Fruit fly (Drosophila melanogaster) whole organism, embryonic: ENCODE measurements around the gene PK2-R2.
A peak's percentile ranks its signal among the peaks of the same experiment; 100 is the strongest.

Experiments
- B-H1 ChIP-seq: fragments of 200-800 bp; sonication (Bioruptor generic); IDR thresholded peaks from 3 replicates; pipeline ENCODE4 v1.3.6; 2022; ENCODE audit warnings: missing biosample characterization, missing genetic modification characterization
- CG10274 ChIP-seq: fragments of 200-800 bp; sonication (Bioruptor generic); optimal IDR thresholded peaks from 3 replicates; lab custom pipeline; 2017; ENCODE audit warnings: missing biosample characterization, mild to moderate bottlenecking, missing genetic modification characterization
- CG10462 ChIP-seq: fragments of 200-800 bp; sonication (Bioruptor generic); optimal IDR thresholded peaks from 2 replicates; lab custom pipeline; 2016; ENCODE audit warnings: missing biosample characterization, missing genetic modification characterization
- CG11504 ChIP-seq: fragments of 200-800 bp; sonication (Bioruptor generic); optimal IDR thresholded peaks from 3 replicates; lab custom pipeline; 2019; ENCODE audit warnings: missing biosample characterization, mild to moderate bottlenecking, missing genetic modification characterization, moderate library complexity
- CG12071 ChIP-seq: fragments of 200-800 bp; sonication (Bioruptor generic); optimal IDR thresholded peaks from 3 replicates; lab custom pipeline; 2018; ENCODE audit warnings: missing biosample characterization, mild to moderate bottlenecking, missing genetic modification characterization
- CG12299 ChIP-seq: fragments of 200-800 bp; sonication (Bioruptor generic); optimal IDR thresholded peaks from 2 replicates; lab custom pipeline; 2018; ENCODE audit warnings: missing biosample characterization, mild to moderate bottlenecking, missing genetic modification characterization
- CG1233 ChIP-seq: fragments of 200-800 bp; sonication (Bioruptor generic); optimal IDR thresholded peaks from 4 replicates; lab custom pipeline; 2018; ENCODE audit warnings: missing biosample characterization, mild to moderate bottlenecking, missing genetic modification characterization
- CG13296 ChIP-seq: fragments of 200-800 bp; sonication (Bioruptor generic); optimal IDR thresholded peaks from 3 replicates; lab custom pipeline; 2018; ENCODE audit warnings: missing biosample characterization, mild to moderate bottlenecking, missing genetic modification characterization
- CG13424 ChIP-seq: fragments of 200-800 bp; sonication (Bioruptor generic); optimal IDR thresholded peaks from 2 replicates; lab custom pipeline; 2019; ENCODE audit warnings: missing biosample characterization, mild to moderate bottlenecking, missing genetic modification characterization, moderate library complexity
- CG14710 ChIP-seq: fragments of 200-800 bp; sonication (Bioruptor generic); optimal IDR thresholded peaks from 3 replicates; lab custom pipeline; 2019; ENCODE audit warnings: missing biosample characterization, mild to moderate bottlenecking, missing genetic modification characterization, moderate library complexity
- CG17385 ChIP-seq: fragments of 200-800 bp; sonication (Bioruptor generic); optimal IDR thresholded peaks from 3 replicates; lab custom pipeline; 2018; ENCODE audit warnings: missing biosample characterization, mild to moderate bottlenecking, missing genetic modification characterization
- CG2202 ChIP-seq: fragments of 200-800 bp; sonication (Bioruptor generic); optimal IDR thresholded peaks from 2 replicates; lab custom pipeline; 2018; ENCODE audit warnings: missing biosample characterization, mild to moderate bottlenecking, missing genetic modification characterization
- CG2712 ChIP-seq: fragments of 200-800 bp; optimal IDR thresholded peaks from 3 replicates; lab custom pipeline; 2019; ENCODE audit warnings: missing biosample characterization, mild to moderate bottlenecking, missing genetic modification characterization, moderate library complexity
- CG3995 ChIP-seq: fragments of 200-800 bp; sonication (Bioruptor generic); optimal IDR thresholded peaks from 3 replicates; lab custom pipeline; 2016; ENCODE audit warnings: missing biosample characterization, missing genetic modification characterization
- CG4360 ChIP-seq: fragments of 200-800 bp; sonication (Bioruptor generic); IDR thresholded peaks from 2 replicates; pipeline ENCODE4 v1.3.6; 2022; ENCODE audit warnings: missing biosample characterization, missing genetic modification characterization
- CG5953 ChIP-seq: fragments of 200-800 bp; sonication (Bioruptor generic); IDR thresholded peaks from 2 replicates; pipeline ENCODE4 v1.3.6; 2022; ENCODE audit warnings: missing biosample characterization, missing genetic modification characterization
- CG6791 ChIP-seq: fragments of 200-800 bp; sonication (Bioruptor generic); IDR thresholded peaks from 3 replicates; pipeline ENCODE4 v1.3.6; 2022; ENCODE audit warnings: missing biosample characterization, missing genetic modification characterization; ENCODE audit not compliant: partially characterized antibody
- CG7963 ChIP-seq: fragments of 200-800 bp; sonication (Bioruptor generic); IDR thresholded peaks from 3 replicates; pipeline ENCODE4 v1.3.6; 2022; ENCODE audit warnings: missing biosample characterization, missing genetic modification characterization; ENCODE audit not compliant: partially characterized antibody
- CG8089 ChIP-seq: fragments of 200-800 bp; sonication (Bioruptor generic); optimal IDR thresholded peaks from 3 replicates; lab custom pipeline; 2016; ENCODE audit warnings: missing biosample characterization, missing genetic modification characterization
- Camta ChIP-seq: fragments of 200-800 bp; sonication (Bioruptor generic); optimal IDR thresholded peaks from 2 replicates; lab custom pipeline; 2016; ENCODE audit warnings: missing biosample characterization, missing genetic modification characterization
- CoRest ChIP-seq: fragments of 200-800 bp; sonication (Bioruptor generic); optimal IDR thresholded peaks from 3 replicates; lab custom pipeline; 2018; ENCODE audit warnings: missing biosample characterization, mild to moderate bottlenecking, missing genetic modification characterization, moderate library complexity
- D ChIP-seq, 2 experiments: fragments of 200-800 bp in 1 of 2; fragments of >200 bp in 1 of 2; sonication (Bioruptor generic) in 1 of 2; optimal IDR thresholded peaks; 2 replicates in 1 of 2; 3 replicates in 1 of 2; lab custom pipeline; 2017; ENCODE audit warnings: mild to moderate bottlenecking in 1 of 2, missing biosample characterization in 1 of 2, missing genetic modification characterization in 1 of 2, missing genetic modification reagents in 1 of 2
- Dfd ChIP-seq, 2 experiments: fragments of >200 bp; optimal IDR thresholded peaks; 2 replicates each; lab custom pipeline; 2017; ENCODE audit warnings: missing biosample characterization in 2 of 2, missing genetic modification characterization in 2 of 2
- Eip74EF ChIP-seq, 2 experiments: fragments of 200-800 bp in 1 of 2; fragments of >200 bp in 1 of 2; sonication (Bioruptor generic) in 1 of 2; optimal IDR thresholded peaks; 2 replicates each; lab custom pipeline; 2017 to 2019; ENCODE audit warnings: missing biosample characterization in 2 of 2, missing genetic modification characterization in 2 of 2, mild to moderate bottlenecking in 1 of 2, moderate library complexity in 1 of 2
- HmgD ChIP-seq: fragments of 200-800 bp; sonication (Bioruptor generic); optimal IDR thresholded peaks from 3 replicates; lab custom pipeline; 2016; ENCODE audit warnings: missing biosample characterization, missing genetic modification characterization
- Hmr ChIP-seq: fragments of 200-800 bp; sonication (Bioruptor generic); optimal IDR thresholded peaks from 3 replicates; lab custom pipeline; 2017; ENCODE audit warnings: mild to moderate bottlenecking, missing biosample characterization, missing genetic modification reagents, missing genetic modification characterization
- Hr78 ChIP-seq, 2 experiments: fragments of 200-800 bp in 1 of 2; fragments of >200 bp in 1 of 2; sonication (Bioruptor generic) in 1 of 2; optimal IDR thresholded peaks; 2 replicates each; lab custom pipeline; 2017 to 2019; ENCODE audit warnings: missing biosample characterization in 2 of 2, missing genetic modification characterization in 2 of 2, mild to moderate bottlenecking in 1 of 2, moderate library complexity in 1 of 2
- Jarid2 ChIP-seq: fragments of 200-800 bp; sonication (Bioruptor generic); optimal IDR thresholded peaks from 3 replicates; lab custom pipeline; 2017; ENCODE audit warnings: mild to moderate bottlenecking, missing biosample characterization, missing genetic modification reagents, missing genetic modification characterization
- NC2β ChIP-seq: fragments of 200-800 bp; sonication (Bioruptor generic); optimal IDR thresholded peaks from 2 replicates; lab custom pipeline; 2016; ENCODE audit warnings: missing biosample characterization, missing genetic modification characterization
- Ravus ChIP-seq: fragments of 200-800 bp; sonication (Bioruptor generic); IDR thresholded peaks from 2 replicates; pipeline ENCODE4 v1.3.6; 2022; ENCODE audit warnings: missing biosample characterization, missing genetic modification characterization
- Sry-β ChIP-seq: fragments of 200-800 bp; sonication (Bioruptor generic); optimal IDR thresholded peaks from 2 replicates; lab custom pipeline; 2018; ENCODE audit warnings: missing biosample characterization, mild to moderate bottlenecking, missing genetic modification characterization, moderate library complexity
- Sry-δ ChIP-seq: fragments of 200-800 bp; sonication (Bioruptor generic); optimal IDR thresholded peaks from 2 replicates; lab custom pipeline; 2016; ENCODE audit warnings: missing biosample characterization, missing genetic modification characterization
- Vsx1 ChIP-seq: fragments of 200-800 bp; sonication (Bioruptor generic); optimal IDR thresholded peaks from 2 replicates; lab custom pipeline; 2017; ENCODE audit warnings: missing biosample characterization, mild to moderate bottlenecking, missing genetic modification characterization, missing genetic modification reagents
- bcd ChIP-seq: fragments of 200-800 bp; sonication (Bioruptor generic); optimal IDR thresholded peaks from 2 replicates; lab custom pipeline; 2017; ENCODE audit warnings: missing biosample characterization, mild to moderate bottlenecking, missing genetic modification characterization
- corto ChIP-seq: fragments of 200-800 bp; sonication (Bioruptor generic); optimal IDR thresholded peaks from 2 replicates; lab custom pipeline; 2016; ENCODE audit warnings: missing biosample characterization, mild to moderate bottlenecking, missing genetic modification characterization, moderate library complexity
- disco-r ChIP-seq: fragments of 200-800 bp; sonication (Bioruptor generic); optimal IDR thresholded peaks from 2 replicates; lab custom pipeline; 2016; ENCODE audit warnings: missing biosample characterization, missing genetic modification characterization
- dm ChIP-seq: fragments of 200-800 bp; sonication (Bioruptor generic); optimal IDR thresholded peaks from 3 replicates; lab custom pipeline; 2016; ENCODE audit warnings: missing biosample characterization, missing genetic modification characterization
- fru ChIP-seq: fragments of >200 bp; optimal IDR thresholded peaks from 2 replicates; lab custom pipeline; 2017
- grau ChIP-seq: fragments of 200-800 bp; optimal IDR thresholded peaks from 3 replicates; lab custom pipeline; 2019; ENCODE audit warnings: missing biosample characterization, mild to moderate bottlenecking, missing genetic modification characterization, moderate library complexity
- h ChIP-seq: fragments of >200 bp; optimal IDR thresholded peaks from 2 replicates; lab custom pipeline; 2017
- ham ChIP-seq: fragments of 200-800 bp; sonication (Bioruptor generic); IDR thresholded peaks from 2 replicates; pipeline ENCODE4 v1.3.6; 2022; ENCODE audit warnings: missing biosample characterization, missing genetic modification characterization
- jumu ChIP-seq: fragments of 200-800 bp; sonication (Bioruptor generic); optimal IDR thresholded peaks from 3 replicates; lab custom pipeline; 2016; ENCODE audit warnings: missing biosample characterization, missing genetic modification characterization
- knrl ChIP-seq: fragments of 200-800 bp; sonication (Bioruptor generic); IDR thresholded peaks from 3 replicates; pipeline ENCODE4 v1.3.6; 2022; ENCODE audit warnings: missing biosample characterization, missing genetic modification characterization; ENCODE audit not compliant: partially characterized antibody
- lab ChIP-seq: fragments of 200-800 bp; sonication (Bioruptor generic); optimal IDR thresholded peaks from 3 replicates; lab custom pipeline; 2017; ENCODE audit warnings: missing biosample characterization, missing genetic modification characterization, mild to moderate bottlenecking, moderate library complexity, missing genetic modification reagents
- nerfin-2 ChIP-seq: fragments of 200-800 bp; sonication (Bioruptor generic); IDR thresholded peaks from 2 replicates; pipeline ENCODE4 v1.3.6; 2022; ENCODE audit warnings: missing biosample characterization, missing genetic modification characterization; ENCODE audit not compliant: partially characterized antibody
- odd ChIP-seq: fragments of 200-800 bp; sonication (Bioruptor generic); optimal IDR thresholded peaks from 2 replicates; lab custom pipeline; 2017; ENCODE audit warnings: missing biosample characterization, mild to moderate bottlenecking, missing genetic modification characterization
- scrt ChIP-seq: fragments of 200-800 bp; sonication (Bioruptor generic); optimal IDR thresholded peaks from 2 replicates; lab custom pipeline; 2018; ENCODE audit warnings: missing biosample characterization, mild to moderate bottlenecking, missing genetic modification characterization, moderate library complexity
- sna ChIP-seq: fragments of 200-800 bp; sonication (Bioruptor generic); IDR thresholded peaks from 2 replicates; pipeline ENCODE4 v1.3.6; 2022; ENCODE audit warnings: missing biosample characterization, missing genetic modification characterization; ENCODE audit not compliant: partially characterized antibody
- sqz ChIP-seq: fragments of 200-800 bp; sonication (Bioruptor generic); optimal IDR thresholded peaks from 3 replicates; lab custom pipeline; 2018; ENCODE audit warnings: missing biosample characterization, mild to moderate bottlenecking, missing genetic modification characterization
- unpg ChIP-seq: fragments of 200-800 bp; sonication (Bioruptor generic); optimal IDR thresholded peaks from 3 replicates; lab custom pipeline; 2018; ENCODE audit warnings: missing biosample characterization, mild to moderate bottlenecking, missing genetic modification characterization, moderate library complexity

Gene PK2-R2

dm6 chr3R:13319873-13320272, 14.1 kb downstream of the PK2-R2 start (continued):
- TF ChIP-seq lab (GFP tag; lab: Kevin White, UChicago), result no peak
- TF ChIP-seq Vsx1 (GFP tag; lab: Kevin White, UChicago), result no peak
- peak; percentile 29 for TF ChIP-seq odd (GFP tag; lab: Kevin White, UChicago)
- TF ChIP-seq CG5953 (GFP tag; lab: Robert Waterston, UW), result no peak
- TF ChIP-seq CG17385 (GFP tag; lab: Kevin White, UChicago), result peak; percentile 41
- TF ChIP-seq sqz (GFP tag; lab: Kevin White, UChicago), result no peak
- TF ChIP-seq dm (GFP tag; lab: Kevin White, UChicago), result no peak
- TF ChIP-seq Eip74EF (GFP tag; optimal IDR thresholded peaks at IDR 0.05; lab: Kevin White, UChicago), result peak in 1 of 2 experiments; percentile 23
- no peak for TF ChIP-seq Jarid2 (GFP tag; lab: Kevin White, UChicago)
- TF ChIP-seq CG8089, result no peak
- TF ChIP-seq ham (GFP tag; lab: Robert Waterston, UW), result no peak
- TF ChIP-seq corto (GFP tag; lab: Kevin White, UChicago), result no peak
- no peak for TF ChIP-seq scrt (GFP tag; lab: Kevin White, UChicago)
- TF ChIP-seq h (lab: Kevin White, UChicago), result no peak
- TF ChIP-seq nerfin-2, result no peak
- no peak for TF ChIP-seq CG7963 (GFP tag; lab: Robert Waterston, UW)
- TF ChIP-seq CG10462 (GFP tag; lab: Kevin White, UChicago), result no peak
- no peak for TF ChIP-seq grau
- TF ChIP-seq D (optimal IDR thresholded peaks at IDR 0.05; lab: Kevin White, UChicago), result no peak
- TF ChIP-seq D (GFP tag; optimal IDR thresholded peaks at IDR 0.05; lab: Kevin White, UChicago), result no peak
- no peak for TF ChIP-seq unpg
- no peak for TF ChIP-seq sna (GFP tag; lab: Robert Waterston, UW)
- no peak for TF ChIP-seq CG13424 (tag; lab: Kevin White, UChicago)
- no peak for TF ChIP-seq Camta (GFP tag; lab: Kevin White, UChicago)
- TF ChIP-seq CG4360 (GFP tag; lab: Robert Waterston, UW), result no peak
- no peak for TF ChIP-seq CG14710 (tag; lab: Kevin White, UChicago)
- TF ChIP-seq B-H1 (GFP tag; lab: Robert Waterston, UW), result no peak
- TF ChIP-seq Sry-δ (GFP tag; lab: Kevin White, UChicago), result no peak
- no peak for TF ChIP-seq Dfd (GFP tag; optimal IDR thresholded peaks at IDR 0.05; lab: Kevin White, UChicago)
- no peak for TF ChIP-seq CG6791 (GFP tag; lab: Robert Waterston, UW)
- TF ChIP-seq Ravus (GFP tag; lab: Robert Waterston, UW), result no peak
- no peak for TF ChIP-seq disco-r (GFP tag; lab: Kevin White, UChicago)
- no peak for TF ChIP-seq Sry-β (GFP tag; lab: Kevin White, UChicago)
- no peak for TF ChIP-seq HmgD (GFP tag; lab: Kevin White, UChicago)
- TF ChIP-seq CG13296 (GFP tag; lab: Kevin White, UChicago), result no peak
- no peak for TF ChIP-seq CG2712
- no peak for TF ChIP-seq knrl
- TF ChIP-seq jumu, result no peak
- TF ChIP-seq CoRest (tag; lab: Kevin White, UChicago), result peak; percentile 2
- TF ChIP-seq CG2202 (tag; lab: Kevin White, UChicago), result no peak
- TF ChIP-seq CG3995 (GFP tag; lab: Kevin White, UChicago), result no peak
- TF ChIP-seq NC2β, result no peak
- TF ChIP-seq Hr78 (GFP tag; optimal IDR thresholded peaks at IDR 0.05; lab: Kevin White, UChicago), result no peak
- TF ChIP-seq fru, result no peak
- no peak for TF ChIP-seq CG10274 (GFP tag; lab: Kevin White, UChicago)
- no peak for TF ChIP-seq CG1233 (GFP tag; lab: Kevin White, UChicago)
- peak; percentile 67 for TF ChIP-seq CG12071
- no peak for TF ChIP-seq Hmr (GFP tag; lab: Kevin White, UChicago)
- no peak for TF ChIP-seq bcd
- TF ChIP-seq CG12299 (tag; lab: Kevin White, UChicago), result no peak
- TF ChIP-seq CG11504 (tag; lab: Kevin White, UChicago), result no peak
